Worm (Caenorhabditis elegans) whole organism, young adult: ENCODE data around the gene clec-135.

Experiments
- F22D6.2 ChIP-seq: sonication (generic microtip); optimal IDR thresholded peaks from 2 replicates; lab custom pipeline; 2016; ENCODE audit warnings: mild to moderate bottlenecking, missing genetic modification characterization, missing compliant biosample characterization
- akir-1 ChIP-seq: fragments of 200-800 bp; sonication (Bioruptor generic); optimal IDR thresholded peaks from 2 replicates; lab custom pipeline; 2018; ENCODE audit warnings: mild to moderate bottlenecking, missing genetic modification characterization, moderate library complexity, missing compliant biosample characterization
- him-1 ChIP-seq: sonication (generic microtip); optimal IDR thresholded peaks from 2 replicates; lab custom pipeline; 2016; ENCODE audit warnings: missing genotype, missing genetic modification reagents, missing genetic modification characterization, missing compliant biosample characterization
- nhr-80 ChIP-seq: sonication (generic microtip); optimal IDR thresholded peaks from 2 replicates; lab custom pipeline; 2016; ENCODE audit warnings: missing genetic modification characterization, missing compliant biosample characterization

- TF ChIP-seq nhr-80 (no peak), him-1 (tag; lab: Kevin White, UChicago) (no peak), F22D6.2 (no peak), akir-1 (GFP tag; lab: Kevin White, UChicago) (no peak)
Measured at ce11 chrII:4209071-4209747, 49.4 kb downstream of the clec-135 start, which contains the start of gene F31D5.6.
